Worm (Caenorhabditis elegans): ENCODE data around the gene rpt-4.

The rpt-4 gene

DNA sequence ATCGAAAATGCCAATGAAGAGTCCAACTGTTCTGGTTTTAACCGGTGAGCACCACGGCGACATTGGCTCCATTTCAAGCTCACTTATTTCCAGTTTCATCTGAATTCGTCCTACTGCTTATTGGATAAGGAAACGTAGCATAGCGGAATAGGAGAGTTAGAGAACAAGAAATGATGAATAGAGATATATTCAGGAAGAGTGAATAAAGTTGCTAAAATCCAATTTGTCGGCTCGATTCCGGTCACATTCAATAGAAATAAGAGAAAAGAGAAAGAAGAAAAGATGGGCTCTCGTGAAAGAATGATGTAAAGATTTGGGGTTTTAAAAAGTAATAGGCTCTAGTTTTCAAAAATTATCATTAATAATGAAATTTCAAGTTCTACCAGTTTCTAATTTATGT is 27.3 kb upstream of the rpt-4 start:
- TF ChIP-seq attf-5 (GFP tag; optimal IDR thresholded peaks at IDR 0.05) (no peak), bed-2 (GFP tag; IDR thresholded peaks at IDR 0.05) (no peak), F55B11.4 (tag; optimal IDR thresholded peaks at IDR 0.05; ENCODE audit: borderline replicate concordance, insufficient read depth) (no peak), lin-54 (GFP tag; optimal IDR thresholded peaks at IDR 0.05) (no peak), egrh-3 (GFP tag; IDR thresholded peaks at IDR 0.05) (no peak), lag-1 (GFP tag; IDR thresholded peaks at IDR 0.05) (no peak), cebp-2 (GFP tag; IDR thresholded peaks at IDR 0.05) (no peak), ceh-40 (GFP tag; IDR thresholded peaks at IDR 0.05) (no peak), ceh-91 (GFP tag; IDR thresholded peaks at IDR 0.05) (no peak), F39B2.1 (GFP tag; IDR thresholded peaks at IDR 0.05) (no peak), madf-8 (GFP tag; conservative IDR thresholded peaks at IDR 0.05) (no peak), madf-3 (GFP tag; IDR thresholded peaks at IDR 0.05) (no peak), F57C9.4 (tag; optimal IDR thresholded peaks at IDR 0.05) (no peak), rpc-1 (optimal IDR thresholded peaks at IDR 0.05) (no peak), rpc-1 (tag; optimal IDR thresholded peaks at IDR 0.05) (no peak)

- TF ChIP-seq K11D2.4 (GFP tag; IDR thresholded peaks at IDR 0.05): no peak
- no peak for TF ChIP-seq F49E8.2 (tag; optimal IDR thresholded peaks at IDR 0.05; ENCODE audit: insufficient read depth)
- TF ChIP-seq T07F8.4 (tag; optimal IDR thresholded peaks at IDR 0.05): no peak
Observed at ce11 chrII:69354-69753, 23.3 kb upstream of the rpt-4 start, which contains the start of gene egl-26. Gene egl-26, plus strand, starts transcription at chrII:69654.

ce11 chrII:68757-69156 is 22.7 kb upstream of the rpt-4 start:
- TF ChIP-seq mes-4 (tag; optimal IDR thresholded peaks at IDR 0.05) (no peak), K11D2.4 (GFP tag; IDR thresholded peaks at IDR 0.05) (no peak), F57C9.4 (tag; optimal IDR thresholded peaks at IDR 0.05) (no peak), mel-28 (tag; optimal IDR thresholded peaks at IDR 0.05; ENCODE audit: borderline replicate concordance) (no peak), F49E8.2 (tag; optimal IDR thresholded peaks at IDR 0.05; ENCODE audit: insufficient read depth) (no peak), ceh-27 (GFP tag; optimal IDR thresholded peaks at IDR 0.05) (no peak), B0035.1 (tag; optimal IDR thresholded peaks at IDR 0.05) (no peak), F39B2.1 (GFP tag; IDR thresholded peaks at IDR 0.05) (no peak), K12H6.12 (tag; optimal IDR thresholded peaks at IDR 0.05) (no peak), aptf-2 (GFP tag; conservative IDR thresholded peaks at IDR 0.05) (no peak), rpc-1 (optimal IDR thresholded peaks at IDR 0.05) (no peak), rpc-1 (tag; optimal IDR thresholded peaks at IDR 0.05) (no peak)

DNA sequence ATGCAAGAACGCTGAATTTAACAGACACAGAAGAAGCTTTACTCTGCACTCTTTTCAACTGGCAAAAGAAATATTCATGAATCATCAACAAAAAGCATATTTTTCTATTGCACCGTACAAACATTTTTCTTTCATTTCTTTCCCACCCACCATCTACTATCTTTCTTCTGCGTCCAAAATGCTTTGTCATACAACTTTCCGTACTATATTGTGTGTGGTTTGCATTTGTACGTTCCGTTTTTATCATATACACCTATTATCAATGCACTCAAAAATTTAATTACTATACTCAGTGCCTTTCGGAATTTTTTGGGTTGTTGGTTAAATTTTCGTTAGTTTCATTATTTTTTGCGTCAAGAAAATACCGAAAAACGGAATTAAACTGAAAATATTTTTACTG is 21.6 kb upstream of the rpt-4 start:
- TF ChIP-seq Y53F4B.3 (GFP tag; IDR thresholded peaks at IDR 0.05): no peak
- TF ChIP-seq rcor-1 (GFP tag; IDR thresholded peaks at IDR 0.05): no peak
- TF ChIP-seq akir-1 (GFP tag; optimal IDR thresholded peaks at IDR 0.05): no peak
- TF ChIP-seq ceh-58 (GFP tag; IDR thresholded peaks at IDR 0.05): no peak

DNA sequence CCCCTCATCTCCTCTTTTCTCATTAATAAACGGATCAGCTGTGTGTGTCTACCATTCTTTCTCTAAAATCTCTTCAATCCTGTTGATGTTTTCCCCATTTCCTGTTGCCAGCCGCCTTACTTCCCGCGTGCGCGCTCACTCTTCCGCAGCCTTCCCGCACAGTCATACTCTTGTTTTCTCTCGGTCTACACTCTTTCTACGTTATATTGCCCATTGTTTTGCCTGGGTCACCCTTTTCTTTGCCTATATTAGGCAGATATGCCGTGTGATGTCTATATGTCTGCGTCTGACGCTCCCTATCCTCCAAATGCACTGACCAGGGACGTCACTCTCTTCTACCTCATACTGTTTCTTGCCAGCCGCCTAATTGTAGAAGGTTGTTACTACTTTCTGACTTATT is 20.3 kb upstream of the rpt-4 start:
- TF ChIP-seq hmg-1.2 (GFP tag; IDR thresholded peaks at IDR 0.05) (peak; percentile 71; the same call in 1 of the 2 replicates), bed-2 (GFP tag; IDR thresholded peaks at IDR 0.05) (no peak), F52B5.7 (tag; optimal IDR thresholded peaks at IDR 0.05) (no peak), ccch-3 (GFP tag; optimal IDR thresholded peaks at IDR 0.05) (no peak), D2030.7 (GFP tag; IDR thresholded peaks at IDR 0.05) (peak; percentile 47; the same call in 1 of the 2 replicates), madf-3 (GFP tag; IDR thresholded peaks at IDR 0.05) (0 out of 2 replicates have a peak, but pooled peaks have one; percentile 34), cebp-1 (GFP tag; IDR thresholded peaks at IDR 0.05) (no peak), cebp-1 (tag; optimal IDR thresholded peaks at IDR 0.05) (peak; percentile 38), fkh-3 (tag; optimal IDR thresholded peaks at IDR 0.05) (no peak), lin-54 (GFP tag; optimal IDR thresholded peaks at IDR 0.05) (no peak), ceh-27 (GFP tag; optimal IDR thresholded peaks at IDR 0.05) (peak; percentile 0), efl-1 (GFP tag; optimal IDR thresholded peaks at IDR 0.05) (peak; percentile 51), madf-6 (GFP tag; IDR thresholded peaks at IDR 0.05) (peak; percentile 39; the same call in 1 of the 2 replicates), nhr-80 (tag; optimal IDR thresholded peaks at IDR 0.05) (peak; percentile 3), ZK185.1 (tag; optimal IDR thresholded peaks at IDR 0.05; ENCODE audit: poor library complexity, severe bottlenecking) (no peak), lin-26 (GFP tag; IDR thresholded peaks at IDR 0.05) (peak; percentile 67; the same call in 1 of the 2 replicates), attf-5 (GFP tag; optimal IDR thresholded peaks at IDR 0.05) (peak; percentile 34), T26A5.8 (tag; optimal IDR thresholded peaks at IDR 0.05) (no peak), dox-1 (GFP tag; IDR thresholded peaks at IDR 0.05) (peak; percentile 44; the same call in 1 of the 2 replicates)

Data from whole organism, young adult.